Worm (Caenorhabditis elegans) whole organism, midembryonic: ENCODE measurements around the gene Y60C6A.3.

Experiments
- T22C8.4 ChIP-seq: fragments of 200-800 bp; sonication (Bioruptor generic); IDR thresholded peaks from 2 replicates; pipeline ENCODE4 v1.3.6; 2022; ENCODE audit warnings: missing genetic modification characterization, missing compliant biosample characterization
- cog-1 ChIP-seq: sonication (generic microtip); optimal IDR thresholded peaks from 2 replicates; lab custom pipeline; 2016; ENCODE audit warnings: missing genetic modification characterization, missing compliant biosample characterization
- flt-1 ChIP-seq: fragments of 200-800 bp; sonication (Bioruptor generic); IDR thresholded peaks from 2 replicates; pipeline ENCODE4 v1.3.6; 2022; ENCODE audit warnings: missing genetic modification characterization, missing compliant biosample characterization
- klf-2 ChIP-seq: fragments of 200-800 bp; sonication (Bioruptor generic); conservative IDR thresholded peaks from 2 replicates; pipeline ENCODE4 v1.3.6; 2022; ENCODE audit warnings: missing genetic modification reagents, missing genetic modification characterization, missing compliant biosample characterization
- med-1 ChIP-seq: sonication (generic microtip); optimal IDR thresholded peaks from 2 replicates; lab custom pipeline; 2017; ENCODE audit warnings: missing genetic modification characterization, mild to moderate bottlenecking, missing compliant biosample characterization, antibody characterized with exemption, missing genetic modification reagents; ENCODE audit not compliant: insufficient read depth
- ref-1 ChIP-seq: fragments of 200-800 bp; sonication (Bioruptor generic); conservative IDR thresholded peaks from 2 replicates; pipeline ENCODE4 v1.3.6; 2022; ENCODE audit warnings: missing genetic modification reagents, missing genetic modification characterization, missing compliant biosample characterization
- tab-1 ChIP-seq: fragments of 200-800 bp; sonication (Bioruptor generic); IDR thresholded peaks from 2 replicates; pipeline ENCODE4 v1.3.6; 2022; ENCODE audit warnings: missing genetic modification characterization, missing compliant biosample characterization
- ztf-23 ChIP-seq: fragments of 200-800 bp; sonication (Bioruptor generic); IDR thresholded peaks from 2 replicates; pipeline ENCODE4 v1.3.6; 2022; ENCODE audit warnings: missing genetic modification reagents, missing genetic modification characterization, missing compliant biosample characterization
- ztf-29 ChIP-seq: fragments of 200-800 bp; sonication (Bioruptor generic); IDR thresholded peaks from 2 replicates; pipeline ENCODE4 v1.3.6; 2022; ENCODE audit warnings: missing genetic modification reagents, missing genetic modification characterization, missing compliant biosample characterization

Gene Y60C6A.3

DNA sequence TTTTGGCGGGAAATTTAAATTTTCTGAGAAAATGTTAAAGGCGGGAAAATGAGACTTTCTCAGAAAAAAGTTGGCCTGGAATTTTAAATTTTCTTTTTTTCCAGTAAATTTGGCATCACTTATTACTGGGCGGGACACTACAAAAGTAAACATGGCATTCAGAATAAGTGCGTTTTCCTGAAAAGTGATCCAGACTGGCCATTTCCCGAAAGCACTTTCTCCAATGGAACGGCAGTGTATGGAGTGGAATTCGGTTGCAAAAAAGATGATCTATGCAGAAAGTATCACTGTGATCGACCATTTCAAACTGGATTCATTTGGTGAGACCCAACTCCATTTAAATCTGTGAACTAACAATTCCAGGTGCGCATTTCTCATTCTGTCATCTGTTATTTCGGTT lies 2.2 kb downstream of the Y60C6A.3 start:
- TF ChIP-seq ztf-23 (GFP tag; lab: Robert Waterston, UW) (no peak), cog-1 (tag; lab: Kevin White, UChicago) (no peak), ztf-29 (no peak), T22C8.4 (GFP tag; lab: Robert Waterston, UW) (no peak), klf-2 (GFP tag; lab: Robert Waterston, UW) (no peak), flt-1 (GFP tag; lab: Robert Waterston, UW) (no peak), ref-1 (GFP tag; lab: Robert Waterston, UW) (no peak), tab-1 (GFP tag; lab: Robert Waterston, UW) (no peak), med-1 (GFP tag; lab: Kevin White, UChicago) (no peak)

ce11 chrV:4788823-4789222 lies 3.2 kb downstream of the Y60C6A.3 start, which contains the start of gene R02F11.10:
Gene R02F11.10 (plus strand): TSS chrV:4789123.
- no peak for TF ChIP-seq ref-1 (GFP tag; lab: Robert Waterston, UW)
- TF ChIP-seq T22C8.4 (GFP tag; lab: Robert Waterston, UW), result no peak
- TF ChIP-seq flt-1 (GFP tag; lab: Robert Waterston, UW), result no peak
- no peak for TF ChIP-seq ztf-29
- no peak for TF ChIP-seq klf-2 (GFP tag; lab: Robert Waterston, UW)
- no peak for TF ChIP-seq ztf-23 (GFP tag; lab: Robert Waterston, UW)
- no peak for TF ChIP-seq tab-1 (GFP tag; lab: Robert Waterston, UW)
- no peak for TF ChIP-seq med-1 (GFP tag; lab: Kevin White, UChicago)
- TF ChIP-seq cog-1 (tag; lab: Kevin White, UChicago), result no peak

ce11 chrV:4790368-4790767 lies 4.8 kb downstream of the Y60C6A.3 start, which contains the start of gene R02F11.12:
Gene R02F11.12 (plus strand): TSS chrV:4790668.
- no peak for TF ChIP-seq ztf-23 (GFP tag; lab: Robert Waterston, UW)
- no peak for TF ChIP-seq ref-1 (GFP tag; lab: Robert Waterston, UW)
- TF ChIP-seq flt-1 (GFP tag; lab: Robert Waterston, UW), result no peak
- TF ChIP-seq cog-1 (tag; lab: Kevin White, UChicago), result no peak
- TF ChIP-seq tab-1 (GFP tag; lab: Robert Waterston, UW), result no peak
- TF ChIP-seq klf-2 (GFP tag; lab: Robert Waterston, UW), result no peak
- no peak for TF ChIP-seq T22C8.4 (GFP tag; lab: Robert Waterston, UW)
- TF ChIP-seq ztf-29, result no peak
- no peak for TF ChIP-seq med-1 (GFP tag; lab: Kevin White, UChicago)

ce11 chrV:4791569-4791968 lies 6.0 kb downstream of the Y60C6A.3 start, which contains the start of gene R02F11.11:
Gene R02F11.11 (plus strand): TSS chrV:4791869.
- no peak for TF ChIP-seq ztf-23 (GFP tag; lab: Robert Waterston, UW)
- TF ChIP-seq klf-2 (GFP tag; lab: Robert Waterston, UW), result no peak
- no peak for TF ChIP-seq ztf-29
- TF ChIP-seq med-1 (GFP tag; lab: Kevin White, UChicago), result no peak
- no peak for TF ChIP-seq ref-1 (GFP tag; lab: Robert Waterston, UW)
- no peak for TF ChIP-seq T22C8.4 (GFP tag; lab: Robert Waterston, UW)
- no peak for TF ChIP-seq cog-1 (tag; lab: Kevin White, UChicago)
- TF ChIP-seq flt-1 (GFP tag; lab: Robert Waterston, UW), result no peak
- no peak for TF ChIP-seq tab-1 (GFP tag; lab: Robert Waterston, UW)

DNA sequence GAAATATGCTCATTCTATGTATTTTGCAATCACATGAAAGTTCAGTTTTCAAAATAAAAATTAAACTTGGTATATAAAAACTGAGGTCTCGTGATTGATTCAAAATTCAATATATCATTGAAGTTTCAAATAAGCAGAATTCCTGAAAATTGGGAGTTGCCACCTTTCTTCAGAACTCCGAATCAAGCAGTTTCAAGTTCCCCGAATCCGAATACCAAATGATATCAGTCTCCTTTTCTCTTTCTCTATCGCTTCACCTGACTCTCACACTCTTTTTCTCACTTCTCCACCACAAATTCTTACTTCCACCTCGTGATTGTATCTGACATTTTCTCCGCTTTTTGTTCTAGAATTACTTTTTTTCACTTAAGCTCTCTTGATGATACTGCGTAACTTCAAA lies 8.7 kb downstream of the Y60C6A.3 start, which contains the start of gene R02F11.2:
TSS of gene R02F11.2 (plus strand) at position 292 of the 400 bp plus-strand sequence.
- no peak for TF ChIP-seq cog-1 (tag; lab: Kevin White, UChicago)
- no peak for TF ChIP-seq ztf-29
- no peak for TF ChIP-seq T22C8.4 (GFP tag; lab: Robert Waterston, UW)
- no peak for TF ChIP-seq tab-1 (GFP tag; lab: Robert Waterston, UW)
- no peak for TF ChIP-seq flt-1 (GFP tag; lab: Robert Waterston, UW)
- no peak for TF ChIP-seq ztf-23 (GFP tag; lab: Robert Waterston, UW)
- no peak for TF ChIP-seq med-1 (GFP tag; lab: Kevin White, UChicago)
- no peak for TF ChIP-seq klf-2 (GFP tag; lab: Robert Waterston, UW)
- no peak for TF ChIP-seq ref-1 (GFP tag; lab: Robert Waterston, UW)

- TF ChIP-seq ref-1 (GFP tag; lab: Robert Waterston, UW) (no peak), tab-1 (GFP tag; lab: Robert Waterston, UW) (no peak), klf-2 (GFP tag; lab: Robert Waterston, UW) (no peak), ztf-23 (GFP tag; lab: Robert Waterston, UW) (no peak), med-1 (GFP tag; lab: Kevin White, UChicago) (no peak), cog-1 (tag; lab: Kevin White, UChicago) (no peak), ztf-29 (no peak), flt-1 (GFP tag; lab: Robert Waterston, UW) (no peak), T22C8.4 (GFP tag; lab: Robert Waterston, UW) (no peak)
These were observed 15.2 kb downstream of the Y60C6A.3 start, which contains the start of gene R02F11.1 for ce11 chrV:4800794-4801193. Gene R02F11.1 (plus strand): TSS chrV:4801094.

DNA sequence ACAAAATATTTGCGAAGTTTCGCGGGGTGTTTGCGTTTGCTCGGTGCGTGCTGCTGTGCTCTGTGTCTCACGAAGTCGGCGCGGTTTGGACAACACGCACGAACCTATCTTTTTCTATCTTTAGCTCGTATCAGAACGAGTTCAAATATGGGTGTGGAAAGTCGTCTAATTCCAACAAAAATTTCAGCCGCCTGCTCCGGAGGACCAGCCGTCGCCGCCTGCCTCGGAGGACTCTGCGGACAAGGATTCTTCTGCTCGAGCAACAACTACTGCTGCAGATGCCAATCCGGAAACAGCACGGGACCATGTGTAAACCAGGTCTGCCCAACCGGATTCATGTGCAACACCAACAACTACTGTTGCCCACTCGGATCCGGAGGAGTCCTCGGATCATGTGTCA lies 16.3 kb downstream of the Y60C6A.3 start:
- no peak for TF ChIP-seq ref-1 (GFP tag; lab: Robert Waterston, UW)
- no peak for TF ChIP-seq ztf-23 (GFP tag; lab: Robert Waterston, UW)
- TF ChIP-seq tab-1 (GFP tag; lab: Robert Waterston, UW), result no peak
- no peak for TF ChIP-seq med-1 (GFP tag; lab: Kevin White, UChicago)
- no peak for TF ChIP-seq klf-2 (GFP tag; lab: Robert Waterston, UW)
- no peak for TF ChIP-seq flt-1 (GFP tag; lab: Robert Waterston, UW)
- TF ChIP-seq cog-1 (tag; lab: Kevin White, UChicago), result no peak
- no peak for TF ChIP-seq T22C8.4 (GFP tag; lab: Robert Waterston, UW)
- no peak for TF ChIP-seq ztf-29

DNA sequence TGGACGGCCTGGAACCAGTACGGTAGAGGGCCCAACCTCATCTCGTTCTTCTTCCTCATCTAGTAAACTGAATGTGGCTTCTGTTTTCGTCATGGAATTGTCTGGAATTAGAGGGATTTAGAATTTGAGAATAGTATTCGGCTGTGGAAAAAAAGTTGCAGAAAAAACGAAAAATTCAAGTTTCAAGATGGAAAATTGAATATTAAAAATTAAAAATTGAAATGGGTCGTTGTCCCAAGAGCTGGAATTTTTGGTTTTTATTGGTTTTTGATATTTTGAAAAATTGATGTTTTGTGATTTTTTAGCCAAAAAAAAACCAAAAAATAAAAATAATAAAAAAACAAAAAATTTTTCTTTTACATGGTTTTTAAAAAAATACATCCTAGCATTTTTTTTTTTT lies 20.2 kb downstream of the Y60C6A.3 start, which contains the start of gene R02F11.3:
TSS of gene R02F11.3 (minus strand) at position 101 of the 400 bp plus-strand sequence.
- no peak for TF ChIP-seq med-1 (GFP tag; lab: Kevin White, UChicago)
- no peak for TF ChIP-seq tab-1 (GFP tag; lab: Robert Waterston, UW)
- TF ChIP-seq ref-1 (GFP tag; lab: Robert Waterston, UW), result no peak
- no peak for TF ChIP-seq klf-2 (GFP tag; lab: Robert Waterston, UW)
- no peak for TF ChIP-seq flt-1 (GFP tag; lab: Robert Waterston, UW)
- no peak for TF ChIP-seq ztf-23 (GFP tag; lab: Robert Waterston, UW)
- no peak for TF ChIP-seq T22C8.4 (GFP tag; lab: Robert Waterston, UW)
- TF ChIP-seq cog-1 (tag; lab: Kevin White, UChicago), result no peak
- no peak for TF ChIP-seq ztf-29
